Fruit fly (Drosophila melanogaster) whole organism, adult: ENCODE data around the gene fliI.

Experiments used
- CG14711 ChIP-seq: fragments of 200-800 bp; sonication (Bioruptor generic); optimal IDR thresholded peaks from 2 replicates; lab custom pipeline; 2018; ENCODE audit warnings: missing biosample characterization, mild to moderate bottlenecking, missing genetic modification characterization, moderate library complexity
- CG7101 ChIP-seq: fragments of 200-800 bp; sonication (Bioruptor generic); optimal IDR thresholded peaks from 2 replicates; lab custom pipeline; 2018; ENCODE audit warnings: missing biosample characterization, mild to moderate bottlenecking, missing genetic modification characterization, moderate library complexity
- ovo ChIP-seq: fragments of 200-800 bp; sonication (Bioruptor generic); optimal IDR thresholded peaks from 2 replicates; lab custom pipeline; 2016; ENCODE audit warnings: missing biosample characterization, missing genetic modification characterization

- TF ChIP-seq CG14711 (tag; lab: Kevin White, UChicago) = peak; percentile 96
- TF ChIP-seq CG7101 (tag; lab: Kevin White, UChicago) = peak; percentile 99
- peak; percentile 99 for TF ChIP-seq ovo
Measured at dm6 chrX:21367363-21368072, 28.0 kb downstream of the fliI start.
